Fruit fly (Drosophila melanogaster) whole organism, embryonic: ENCODE data around the gene CG17029.
A peak's percentile ranks its signal among the peaks of the same experiment; 100 is the strongest.

Source experiments
- Atf3 ChIP-seq: fragments of 200-800 bp; sonication (Bioruptor generic); optimal IDR thresholded peaks from 3 replicates; lab custom pipeline; 2016; ENCODE audit warnings: missing biosample characterization, missing genetic modification characterization
- CG10565 ChIP-seq: fragments of 200-800 bp; sonication (Bioruptor generic); optimal IDR thresholded peaks from 3 replicates; lab custom pipeline; 2016; ENCODE audit warnings: missing biosample characterization, mild to moderate bottlenecking, missing genetic modification characterization
- CG11560 ChIP-seq: fragments of 200-800 bp; sonication (Bioruptor generic); IDR thresholded peaks from 3 replicates; pipeline ENCODE4 v1.3.6; 2022; ENCODE audit warnings: missing biosample characterization, missing genetic modification characterization
- CG12071 ChIP-seq: fragments of 200-800 bp; sonication (Bioruptor generic); optimal IDR thresholded peaks from 3 replicates; lab custom pipeline; 2018; ENCODE audit warnings: missing biosample characterization, mild to moderate bottlenecking, missing genetic modification characterization
- CG12659 ChIP-seq: fragments of 200-800 bp; sonication (Bioruptor generic); optimal IDR thresholded peaks from 3 replicates; lab custom pipeline; 2017; ENCODE audit warnings: mild to moderate bottlenecking, missing biosample characterization, missing genetic modification reagents, missing genetic modification characterization
- CG14965 ChIP-seq: fragments of 200-800 bp; sonication (Bioruptor generic); optimal IDR thresholded peaks from 2 replicates; lab custom pipeline; 2016; ENCODE audit warnings: missing biosample characterization, missing genetic modification characterization, borderline replicate concordance
- CG1529 ChIP-seq: fragments of 200-800 bp; sonication (Bioruptor generic); optimal IDR thresholded peaks from 3 replicates; lab custom pipeline; 2018; ENCODE audit warnings: missing biosample characterization, missing genetic modification characterization
- CG16863 ChIP-seq: fragments of 200-800 bp; sonication (Bioruptor generic); optimal IDR thresholded peaks from 3 replicates; lab custom pipeline; 2016; ENCODE audit warnings: missing biosample characterization, missing genetic modification characterization
- CG17361 ChIP-seq: fragments of 200-800 bp; sonication (Bioruptor generic); IDR thresholded peaks from 3 replicates; pipeline ENCODE4 v1.3.6; 2022; ENCODE audit warnings: missing biosample characterization, missing genetic modification characterization
- CG2120 ChIP-seq: fragments of 200-800 bp; sonication (Bioruptor generic); optimal IDR thresholded peaks from 3 replicates; lab custom pipeline; 2016; ENCODE audit warnings: missing biosample characterization, missing genetic modification characterization
- CG32772 ChIP-seq: fragments of 200-800 bp; sonication (Bioruptor generic); IDR thresholded peaks from 2 replicates; pipeline ENCODE4 v1.3.6; 2022; ENCODE audit warnings: missing biosample characterization, missing genetic modification characterization
- CG33557 ChIP-seq: fragments of 200-800 bp; sonication (Bioruptor generic); optimal IDR thresholded peaks from 2 replicates; lab custom pipeline; 2019; ENCODE audit warnings: missing biosample characterization, mild to moderate bottlenecking, missing genetic modification characterization, moderate library complexity
- CrebB ChIP-seq: fragments of 200-800 bp; sonication (Bioruptor generic); optimal IDR thresholded peaks from 3 replicates; lab custom pipeline; 2018; ENCODE audit warnings: missing biosample characterization, mild to moderate bottlenecking, missing genetic modification characterization
- H15 ChIP-seq: fragments of 200-800 bp; sonication (Bioruptor generic); IDR thresholded peaks from 3 replicates; pipeline ENCODE4 v1.3.6; 2022; ENCODE audit warnings: missing biosample characterization, missing genetic modification characterization
- HmgZ ChIP-seq: fragments of 200-800 bp; sonication (Bioruptor generic); optimal IDR thresholded peaks from 2 replicates; lab custom pipeline; 2018; ENCODE audit warnings: missing biosample characterization, mild to moderate bottlenecking, missing genetic modification characterization
- Hr51 ChIP-seq, 2 experiments: fragments of 200-800 bp; sonication (Bioruptor generic); optimal IDR thresholded peaks; 2 replicates in 1 of 2; 3 replicates in 1 of 2; lab custom pipeline; 2016 to 2018; ENCODE audit warnings: missing biosample characterization in 2 of 2, missing genetic modification characterization in 2 of 2, mild to moderate bottlenecking in 1 of 2, moderate library complexity in 1 of 2
- Myb ChIP-seq: fragments of 200-800 bp; sonication (Bioruptor generic); optimal IDR thresholded peaks from 2 replicates; lab custom pipeline; 2016; ENCODE audit warnings: missing biosample characterization, missing genetic modification characterization
- NfI ChIP-seq: fragments of 200-800 bp; sonication (Bioruptor generic); optimal IDR thresholded peaks from 3 replicates; lab custom pipeline; 2018; ENCODE audit warnings: missing biosample characterization, mild to moderate bottlenecking, missing genetic modification characterization, moderate library complexity
- Poxn ChIP-seq: fragments of 200-800 bp; sonication (Bioruptor generic); IDR thresholded peaks from 2 replicates; pipeline ENCODE4 v1.3.6; 2022; ENCODE audit warnings: missing biosample characterization, missing genetic modification characterization
- Sry-β ChIP-seq: fragments of 200-800 bp; sonication (Bioruptor generic); optimal IDR thresholded peaks from 2 replicates; lab custom pipeline; 2018; ENCODE audit warnings: missing biosample characterization, mild to moderate bottlenecking, missing genetic modification characterization, moderate library complexity
- Sry-δ ChIP-seq: fragments of 200-800 bp; sonication (Bioruptor generic); optimal IDR thresholded peaks from 2 replicates; lab custom pipeline; 2016; ENCODE audit warnings: missing biosample characterization, missing genetic modification characterization
- TFAM ChIP-seq: fragments of 200-800 bp; sonication (Bioruptor generic); optimal IDR thresholded peaks from 2 replicates; lab custom pipeline; 2017; ENCODE audit warnings: missing biosample characterization, missing genetic modification characterization, inconsistent platforms
- Trl ChIP-seq, 3 experiments: fragments of >200 bp in 2 of 3; fragments of 200-800 bp in 1 of 3; sonication (Bioruptor generic) in 1 of 3; optimal IDR thresholded peaks; 2 replicates in 1 of 3; 3 replicates in 2 of 3; lab custom pipeline; 2016 to 2017; ENCODE audit warnings: missing biosample characterization in 1 of 3, missing genetic modification characterization in 1 of 3
- ara ChIP-seq: fragments of 200-800 bp; sonication (Bioruptor generic); IDR thresholded peaks from 2 replicates; pipeline ENCODE4 v1.3.6; 2022; ENCODE audit warnings: missing biosample characterization, missing genetic modification characterization
- ash1 ChIP-seq: fragments of 200-800 bp; sonication (Bioruptor generic); optimal IDR thresholded peaks from 2 replicates; lab custom pipeline; 2018; ENCODE audit warnings: missing biosample characterization, mild to moderate bottlenecking, missing genetic modification characterization
- cato ChIP-seq: fragments of 200-800 bp; sonication (Bioruptor generic); optimal IDR thresholded peaks from 2 replicates; lab custom pipeline; 2016; ENCODE audit warnings: missing biosample characterization, missing genetic modification characterization, borderline replicate concordance
- chinmo ChIP-seq: fragments of 200-800 bp; sonication (Bioruptor generic); IDR thresholded peaks from 4 replicates; pipeline ENCODE4 v1.3.6; 2022; ENCODE audit warnings: missing biosample characterization, missing genetic modification characterization; ENCODE audit not compliant: partially characterized antibody
- crc ChIP-seq: fragments of 200-800 bp; sonication (Bioruptor generic); optimal IDR thresholded peaks from 2 replicates; lab custom pipeline; 2016; ENCODE audit warnings: missing biosample characterization, missing genetic modification characterization
- danr ChIP-seq: fragments of 200-800 bp; sonication (Bioruptor generic); IDR thresholded peaks from 2 replicates; pipeline ENCODE4 v1.3.6; 2022; ENCODE audit warnings: missing biosample characterization, missing genetic modification characterization
- fd102C ChIP-seq: fragments of 200-800 bp; sonication (Bioruptor generic); optimal IDR thresholded peaks from 2 replicates; lab custom pipeline; 2018; ENCODE audit warnings: missing biosample characterization, mild to moderate bottlenecking, missing genetic modification characterization, moderate library complexity
- fru ChIP-seq: fragments of >200 bp; optimal IDR thresholded peaks from 2 replicates; lab custom pipeline; 2017
- gem ChIP-seq: fragments of 200-800 bp; sonication (Bioruptor generic); optimal IDR thresholded peaks from 2 replicates; lab custom pipeline; 2019; ENCODE audit warnings: missing biosample characterization, mild to moderate bottlenecking, missing genetic modification characterization, moderate library complexity
- insv ChIP-seq, 2 experiments: fragments of 200-800 bp; sonication (Bioruptor generic); optimal IDR thresholded peaks; 3 replicates each; lab custom pipeline; 2016 to 2018; ENCODE audit warnings: missing biosample characterization in 2 of 2, missing genetic modification characterization in 2 of 2
- maf-S ChIP-seq: fragments of 200-800 bp; sonication (Bioruptor generic); optimal IDR thresholded peaks from 2 replicates; lab custom pipeline; 2016; ENCODE audit warnings: missing biosample characterization, missing genetic modification characterization
- mld ChIP-seq: fragments of 200-800 bp; sonication (Bioruptor generic); IDR thresholded peaks from 3 replicates; pipeline ENCODE4 v1.3.6; 2022; ENCODE audit warnings: missing biosample characterization, missing genetic modification characterization; ENCODE audit not compliant: partially characterized antibody
- nerfin-1 ChIP-seq: fragments of 200-800 bp; sonication (Bioruptor generic); optimal IDR thresholded peaks from 3 replicates; lab custom pipeline; 2019; ENCODE audit warnings: missing biosample characterization, mild to moderate bottlenecking, missing genetic modification characterization, moderate library complexity
- nmo ChIP-seq: fragments of 200-800 bp; sonication (Bioruptor generic); optimal IDR thresholded peaks from 2 replicates; lab custom pipeline; 2018; ENCODE audit warnings: missing biosample characterization, mild to moderate bottlenecking, missing genetic modification characterization, moderate library complexity
- pros ChIP-seq: fragments of 200-800 bp; sonication (Bioruptor generic); optimal IDR thresholded peaks from 3 replicates; lab custom pipeline; 2019; ENCODE audit warnings: missing biosample characterization, mild to moderate bottlenecking, missing genetic modification characterization, moderate library complexity
- ro ChIP-seq: fragments of 200-800 bp; sonication (Bioruptor generic); IDR thresholded peaks from 2 replicates; pipeline ENCODE4 v1.3.6; 2022; ENCODE audit warnings: missing biosample characterization, missing genetic modification characterization
- salm ChIP-seq: fragments of 200-800 bp; sonication (Bioruptor generic); optimal IDR thresholded peaks from 2 replicates; lab custom pipeline; 2018; ENCODE audit warnings: missing biosample characterization, mild to moderate bottlenecking, missing genetic modification characterization
- sc ChIP-seq, 3 experiments: fragments of >200 bp in 2 of 3; fragments of 200-800 bp in 1 of 3; sonication (Bioruptor generic) in 1 of 3; optimal IDR thresholded peaks; 2 replicates in 2 of 3; 3 replicates in 1 of 3; lab custom pipeline; 2017; ENCODE audit warnings: mild to moderate bottlenecking in 1 of 3, missing biosample characterization in 1 of 3, missing genetic modification characterization in 1 of 3, missing genetic modification reagents in 1 of 3
- scrt ChIP-seq: fragments of 200-800 bp; sonication (Bioruptor generic); optimal IDR thresholded peaks from 2 replicates; lab custom pipeline; 2018; ENCODE audit warnings: missing biosample characterization, mild to moderate bottlenecking, missing genetic modification characterization, moderate library complexity
- slp2 ChIP-seq: fragments of 200-800 bp; sonication (Bioruptor generic); optimal IDR thresholded peaks from 2 replicates; lab custom pipeline; 2016; ENCODE audit warnings: missing biosample characterization, missing genetic modification characterization
- sr ChIP-seq: fragments of 200-800 bp; sonication (Bioruptor generic); IDR thresholded peaks from 3 replicates; pipeline ENCODE4 v1.3.6; 2022; ENCODE audit warnings: missing biosample characterization, missing genetic modification characterization
- stwl ChIP-seq: fragments of 200-800 bp; sonication (Bioruptor generic); optimal IDR thresholded peaks from 3 replicates; lab custom pipeline; 2018; ENCODE audit warnings: missing biosample characterization, mild to moderate bottlenecking, missing genetic modification characterization, moderate library complexity
- tgo ChIP-seq: fragments of 200-800 bp; sonication (Bioruptor generic); IDR thresholded peaks from 3 replicates; pipeline ENCODE4 v1.3.6; 2022; ENCODE audit warnings: missing biosample characterization, missing genetic modification characterization
- trem ChIP-seq: fragments of 200-800 bp; optimal IDR thresholded peaks from 3 replicates; lab custom pipeline; 2019; ENCODE audit warnings: missing biosample characterization, mild to moderate bottlenecking, missing genetic modification characterization, moderate library complexity
- wdn ChIP-seq: fragments of 200-800 bp; sonication (Bioruptor generic); IDR thresholded peaks from 2 replicates; pipeline ENCODE4 v1.3.6; 2022; ENCODE audit warnings: missing biosample characterization, missing genetic modification characterization
- zen2 ChIP-seq: fragments of 200-800 bp; sonication (Bioruptor generic); IDR thresholded peaks from 3 replicates; pipeline ENCODE4 v1.3.6; 2022; ENCODE audit warnings: missing biosample characterization, missing genetic modification characterization; ENCODE audit not compliant: partially characterized antibody

The CG17029 gene

dm6 chr3L:15956448-15957010 lies 20.1 kb upstream of the CG17029 start, which contains the start of gene elgi (continued):
- TF ChIP-seq slp2 (GFP tag; lab: Kevin White, UChicago) (no peak), H15 (GFP tag; lab: Robert Waterston, UW) (no peak; the same call in 2 of the 3 replicates), CG10565 (GFP tag; lab: Kevin White, UChicago) (no peak), Trl (optimal IDR thresholded peaks at IDR 0.05; lab: Kevin White, UChicago) (no peak), Trl (GFP tag; optimal IDR thresholded peaks at IDR 0.05; lab: Kevin White, UChicago) (peak; percentile 71), Sry-δ (peak; percentile 39), fru (lab: Kevin White, UChicago) (no peak), sc (optimal IDR thresholded peaks at IDR 0.05; lab: Kevin White, UChicago) (no peak), sc (GFP tag; optimal IDR thresholded peaks at IDR 0.05; lab: Kevin White, UChicago) (no peak), ara (GFP tag; lab: Robert Waterston, UW) (0 out of 2 replicates have a peak, but pooled peaks have one; percentile 17), ro (GFP tag; lab: Robert Waterston, UW) (no peak), stwl (peak; percentile 89), CG14965 (GFP tag; lab: Kevin White, UChicago) (no peak), pros (no peak), CrebB (tag; lab: Kevin White, UChicago) (peak; percentile 43), CG33557 (GFP tag; lab: Kevin White, UChicago) (peak; percentile 30), trem (tag; lab: Kevin White, UChicago) (peak; percentile 18), CG12071 (GFP tag; lab: Kevin White, UChicago) (peak; percentile 25), tgo (GFP tag; lab: Robert Waterston, UW) (0 out of 3 replicates have a peak, but pooled peaks have one; percentile 25), crc (GFP tag; lab: Kevin White, UChicago) (no peak), CG11560 (tag; lab: Robert Waterston, UW) (no peak), fd102C (GFP tag; lab: Kevin White, UChicago) (no peak), danr (GFP tag; lab: Robert Waterston, UW) (no peak), Myb (peak; percentile 62), Hr51 (GFP tag; optimal IDR thresholded peaks at IDR 0.05; lab: Kevin White, UChicago) (peak in 1 of 2 experiments; percentile 61), CG32772 (GFP tag; lab: Robert Waterston, UW) (peak; percentile 81), CG2120 (GFP tag; lab: Kevin White, UChicago) (peak; percentile 85), maf-S (GFP tag; lab: Kevin White, UChicago) (peak; percentile 65), mld (GFP tag; lab: Robert Waterston, UW) (no peak), Atf3 (GFP tag; lab: Kevin White, UChicago) (no peak), chinmo (GFP tag; lab: Robert Waterston, UW) (0 out of 4 replicates have a peak, but pooled peaks have one; percentile 11), wdn (no peak), NfI (GFP tag; lab: Kevin White, UChicago) (peak; percentile 68), CG16863 (GFP tag; lab: Kevin White, UChicago) (peak; percentile 48), salm (tag; lab: Kevin White, UChicago) (no peak), CG1529 (peak; percentile 6), nmo (GFP tag; lab: Kevin White, UChicago) (peak; percentile 29), zen2 (GFP tag; lab: Robert Waterston, UW) (no peak; the same call in 2 of the 3 replicates), CG12659 (GFP tag; lab: Kevin White, UChicago) (peak; percentile 63), insv (GFP tag; optimal IDR thresholded peaks at IDR 0.05; lab: Kevin White, UChicago) (no peak), sr (no peak), scrt (GFP tag; lab: Kevin White, UChicago) (no peak), nerfin-1 (tag; lab: Kevin White, UChicago) (peak; percentile 18), cato (GFP tag; lab: Kevin White, UChicago) (no peak), gem (tag; lab: Kevin White, UChicago) (no peak), HmgZ (peak; percentile 72), ash1 (no peak), CG17361 (GFP tag; lab: Robert Waterston, UW) (no peak; the same call in 2 of the 3 replicates), Sry-β (GFP tag; lab: Kevin White, UChicago) (peak; percentile 94), Poxn (GFP tag; lab: Robert Waterston, UW) (no peak), TFAM (no peak)
